Fruit fly (Drosophila melanogaster) whole organism, embryonic: ENCODE results near the gene Ero1L.

Source experiments
- Ada2b ChIP-seq: fragments of 200-800 bp; sonication (Bioruptor generic); IDR thresholded peaks from 2 replicates; pipeline ENCODE4 v1.3.6; 2022; ENCODE audit warnings: missing biosample characterization, missing genetic modification characterization
- Atf3 ChIP-seq: fragments of 200-800 bp; sonication (Bioruptor generic); optimal IDR thresholded peaks from 3 replicates; lab custom pipeline; 2016; ENCODE audit warnings: missing biosample characterization, missing genetic modification characterization
- Bteb2 ChIP-seq: fragments of 200-800 bp; sonication (Bioruptor generic); optimal IDR thresholded peaks from 2 replicates; lab custom pipeline; 2016; ENCODE audit warnings: missing biosample characterization, missing genetic modification characterization
- CG10267 ChIP-seq: fragments of 200-800 bp; sonication (Bioruptor generic); optimal IDR thresholded peaks from 2 replicates; lab custom pipeline; 2018; ENCODE audit warnings: missing biosample characterization, mild to moderate bottlenecking, missing genetic modification characterization, moderate library complexity
- CG10979 ChIP-seq: fragments of 200-800 bp; sonication (Bioruptor generic); optimal IDR thresholded peaks from 2 replicates; lab custom pipeline; 2018; ENCODE audit warnings: missing biosample characterization, mild to moderate bottlenecking, missing genetic modification characterization, moderate library complexity
- CG11398 ChIP-seq: fragments of 200-800 bp; sonication (Bioruptor generic); optimal IDR thresholded peaks from 2 replicates; lab custom pipeline; 2016; ENCODE audit warnings: missing biosample characterization, missing genetic modification characterization
- CG1602 ChIP-seq: fragments of 200-800 bp; sonication (Bioruptor generic); optimal IDR thresholded peaks from 3 replicates; lab custom pipeline; 2016; ENCODE audit warnings: missing biosample characterization, missing genetic modification characterization
- CG16779 ChIP-seq: fragments of 200-800 bp; sonication (Bioruptor generic); IDR thresholded peaks from 2 replicates; pipeline ENCODE4 v1.3.6; 2022; ENCODE audit warnings: missing biosample characterization, missing genetic modification characterization
- CG17612 ChIP-seq: fragments of 200-800 bp; sonication (Bioruptor generic); IDR thresholded peaks from 2 replicates; pipeline ENCODE4 v1.3.6; 2022; ENCODE audit warnings: missing biosample characterization, missing genetic modification characterization
- CG17802 ChIP-seq: fragments of 200-800 bp; sonication (Bioruptor generic); optimal IDR thresholded peaks from 2 replicates; lab custom pipeline; 2018; ENCODE audit warnings: missing biosample characterization, mild to moderate bottlenecking, missing genetic modification characterization, moderate library complexity
- CG18619 ChIP-seq: fragments of 200-800 bp; sonication (Bioruptor generic); optimal IDR thresholded peaks from 3 replicates; lab custom pipeline; 2017; ENCODE audit warnings: missing biosample characterization, mild to moderate bottlenecking, missing genetic modification characterization
- CG2120 ChIP-seq: fragments of 200-800 bp; sonication (Bioruptor generic); optimal IDR thresholded peaks from 3 replicates; lab custom pipeline; 2016; ENCODE audit warnings: missing biosample characterization, missing genetic modification characterization
- CG2129 ChIP-seq: fragments of 200-800 bp; sonication (Bioruptor generic); IDR thresholded peaks from 2 replicates; pipeline ENCODE4 v1.3.6; 2022; ENCODE audit warnings: missing biosample characterization, missing genetic modification characterization; ENCODE audit not compliant: partially characterized antibody
- CG30431 ChIP-seq: fragments of 200-800 bp; sonication (Bioruptor generic); optimal IDR thresholded peaks from 2 replicates; lab custom pipeline; 2017; ENCODE audit warnings: missing biosample characterization, missing genetic modification characterization
- CG31388 ChIP-seq: fragments of 200-800 bp; sonication (Bioruptor generic); optimal IDR thresholded peaks from 2 replicates; lab custom pipeline; 2016; ENCODE audit warnings: missing biosample characterization, missing genetic modification characterization
- CG3726 ChIP-seq: fragments of 200-800 bp; sonication (Bioruptor generic); IDR thresholded peaks from 3 replicates; pipeline ENCODE4, ENCODE4 v1.3.6; 2022; ENCODE audit warnings: missing biosample characterization, missing genetic modification characterization
- CG4328 ChIP-seq: fragments of 200-800 bp; sonication (Bioruptor generic); optimal IDR thresholded peaks from 3 replicates; lab custom pipeline; 2017; ENCODE audit warnings: missing biosample characterization, missing genetic modification reagents, missing genetic modification characterization
- CG4360 ChIP-seq: fragments of 200-800 bp; sonication (Bioruptor generic); IDR thresholded peaks from 2 replicates; pipeline ENCODE4 v1.3.6; 2022; ENCODE audit warnings: missing biosample characterization, missing genetic modification characterization
- CG4404 ChIP-seq: fragments of 200-800 bp; sonication (Bioruptor generic); IDR thresholded peaks from 2 replicates; pipeline ENCODE4 v1.3.6; 2022; ENCODE audit warnings: missing biosample characterization, missing genetic modification characterization
- CG6272 ChIP-seq: fragments of 200-800 bp; sonication (Bioruptor generic); IDR thresholded peaks from 2 replicates; pipeline ENCODE4 v1.3.6; 2022; ENCODE audit warnings: missing biosample characterization, missing genetic modification characterization
- CG6654 ChIP-seq: fragments of 200-800 bp; sonication (Bioruptor generic); optimal IDR thresholded peaks from 2 replicates; lab custom pipeline; 2017; ENCODE audit warnings: missing biosample characterization, mild to moderate bottlenecking, missing genetic modification characterization
- CG6791 ChIP-seq: fragments of 200-800 bp; sonication (Bioruptor generic); IDR thresholded peaks from 3 replicates; pipeline ENCODE4 v1.3.6; 2022; ENCODE audit warnings: missing biosample characterization, missing genetic modification characterization; ENCODE audit not compliant: partially characterized antibody
- CG6854 ChIP-seq: fragments of 200-800 bp; sonication (Bioruptor generic); optimal IDR thresholded peaks from 3 replicates; lab custom pipeline; 2017; ENCODE audit warnings: missing biosample characterization, mild to moderate bottlenecking, missing genetic modification characterization
- CG7745 ChIP-seq: fragments of 200-800 bp; sonication (Bioruptor generic); optimal IDR thresholded peaks from 2 replicates; lab custom pipeline; 2018; ENCODE audit warnings: missing biosample characterization, mild to moderate bottlenecking, missing genetic modification characterization, moderate library complexity
- CG7963 ChIP-seq: fragments of 200-800 bp; sonication (Bioruptor generic); IDR thresholded peaks from 3 replicates; pipeline ENCODE4 v1.3.6; 2022; ENCODE audit warnings: missing biosample characterization, missing genetic modification characterization; ENCODE audit not compliant: partially characterized antibody
- E2f2 ChIP-seq: fragments of 200-800 bp; sonication (Bioruptor generic); IDR thresholded peaks from 2 replicates; pipeline ENCODE4 v1.3.6; 2022; ENCODE audit warnings: missing biosample characterization, missing genetic modification characterization
- Elba2 ChIP-seq: fragments of 200-800 bp; sonication (Bioruptor generic); optimal IDR thresholded peaks from 3 replicates; lab custom pipeline; 2016; ENCODE audit warnings: missing biosample characterization, missing genetic modification characterization
- HLH4C ChIP-seq: fragments of 200-800 bp; sonication (Bioruptor generic); IDR thresholded peaks from 3 replicates; pipeline ENCODE4 v1.3.6; 2022; ENCODE audit warnings: missing biosample characterization, missing genetic modification characterization; ENCODE audit not compliant: partially characterized antibody
- Hr51 ChIP-seq, 2 experiments: fragments of 200-800 bp; sonication (Bioruptor generic); optimal IDR thresholded peaks; 2 replicates in 1 of 2; 3 replicates in 1 of 2; lab custom pipeline; 2016 to 2018; ENCODE audit warnings: missing biosample characterization in 2 of 2, missing genetic modification characterization in 2 of 2, mild to moderate bottlenecking in 1 of 2, moderate library complexity in 1 of 2
- Jarid2 ChIP-seq: fragments of 200-800 bp; sonication (Bioruptor generic); optimal IDR thresholded peaks from 3 replicates; lab custom pipeline; 2017; ENCODE audit warnings: mild to moderate bottlenecking, missing biosample characterization, missing genetic modification reagents, missing genetic modification characterization
- Side ChIP-seq: fragments of 200-800 bp; sonication (Bioruptor generic); optimal IDR thresholded peaks from 2 replicates; lab custom pipeline; 2016; ENCODE audit warnings: missing biosample characterization, missing genetic modification characterization
- Six4 ChIP-seq: fragments of 200-800 bp; sonication (Bioruptor generic); optimal IDR thresholded peaks from 2 replicates; lab custom pipeline; 2016; ENCODE audit warnings: missing biosample characterization, missing genetic modification characterization
- Usf ChIP-seq: fragments of 200-800 bp; sonication (Bioruptor generic); optimal IDR thresholded peaks from 2 replicates; lab custom pipeline; 2017; ENCODE audit warnings: missing genotype, missing biosample characterization, missing genetic modification characterization
- Xrp1 ChIP-seq: fragments of 200-800 bp; sonication (Bioruptor generic); IDR thresholded peaks from 2 replicates; pipeline ENCODE4 v1.3.6; 2022; ENCODE audit warnings: missing biosample characterization, missing genetic modification characterization
- amos ChIP-seq: fragments of 200-800 bp; sonication (Bioruptor generic); IDR thresholded peaks from 2 replicates; pipeline ENCODE4 v1.3.6; 2022; ENCODE audit warnings: missing biosample characterization, missing genetic modification characterization; ENCODE audit not compliant: partially characterized antibody
- chinmo ChIP-seq: fragments of 200-800 bp; sonication (Bioruptor generic); IDR thresholded peaks from 4 replicates; pipeline ENCODE4 v1.3.6; 2022; ENCODE audit warnings: missing biosample characterization, missing genetic modification characterization; ENCODE audit not compliant: partially characterized antibody
- en ChIP-seq: fragments of 200-800 bp; sonication (Bioruptor generic); optimal IDR thresholded peaks from 2 replicates; lab custom pipeline; 2016; ENCODE audit warnings: missing biosample characterization, missing genetic modification characterization
- gfzf ChIP-seq: fragments of 200-800 bp; sonication (Bioruptor generic); optimal IDR thresholded peaks from 2 replicates; lab custom pipeline; 2016; ENCODE audit warnings: missing biosample characterization, mild to moderate bottlenecking, missing genetic modification characterization, moderate library complexity
- grau ChIP-seq: fragments of 200-800 bp; optimal IDR thresholded peaks from 3 replicates; lab custom pipeline; 2019; ENCODE audit warnings: missing biosample characterization, mild to moderate bottlenecking, missing genetic modification characterization, moderate library complexity
- ham ChIP-seq: fragments of 200-800 bp; sonication (Bioruptor generic); IDR thresholded peaks from 2 replicates; pipeline ENCODE4 v1.3.6; 2022; ENCODE audit warnings: missing biosample characterization, missing genetic modification characterization
- lov ChIP-seq, 2 experiments: fragments of 200-800 bp in 1 of 2; fragments of >200 bp in 1 of 2; sonication (Bioruptor generic) in 1 of 2; IDR thresholded peaks in 1 of 2; optimal IDR thresholded peaks in 1 of 2; 2 replicates in 1 of 2; 3 replicates in 1 of 2; pipeline versions ENCODE4 v1.3.6 to Lab custom; 2017 to 2022; ENCODE audit warnings: missing biosample characterization in 1 of 2, missing genetic modification characterization in 1 of 2
- peb ChIP-seq: fragments of 200-800 bp; sonication (Bioruptor generic); IDR thresholded peaks from 2 replicates; pipeline ENCODE4 v1.3.6; 2022; ENCODE audit warnings: missing biosample characterization, missing genetic modification characterization
- ro ChIP-seq: fragments of 200-800 bp; sonication (Bioruptor generic); IDR thresholded peaks from 2 replicates; pipeline ENCODE4 v1.3.6; 2022; ENCODE audit warnings: missing biosample characterization, missing genetic modification characterization
- sisA ChIP-seq: fragments of 200-800 bp; sonication (Bioruptor generic); IDR thresholded peaks from 2 replicates; pipeline ENCODE4 v1.3.6; 2022; ENCODE audit warnings: missing biosample characterization, missing genetic modification characterization
- so ChIP-seq: fragments of 200-800 bp; sonication (Bioruptor generic); IDR thresholded peaks from 3 replicates; pipeline ENCODE4 v1.3.6; 2022; ENCODE audit warnings: missing biosample characterization, missing genetic modification characterization
- sqz ChIP-seq: fragments of 200-800 bp; sonication (Bioruptor generic); optimal IDR thresholded peaks from 3 replicates; lab custom pipeline; 2018; ENCODE audit warnings: missing biosample characterization, mild to moderate bottlenecking, missing genetic modification characterization
- tll ChIP-seq, 2 experiments: fragments of 200-800 bp in 1 of 2; fragments of >200 bp in 1 of 2; sonication (Bioruptor generic) in 1 of 2; optimal IDR thresholded peaks; 2 replicates each; lab custom pipeline; 2017 to 2019; ENCODE audit warnings: missing biosample characterization in 2 of 2, missing genetic modification characterization in 2 of 2, mild to moderate bottlenecking in 1 of 2, moderate library complexity in 1 of 2
- trem ChIP-seq: fragments of 200-800 bp; optimal IDR thresholded peaks from 3 replicates; lab custom pipeline; 2019; ENCODE audit warnings: missing biosample characterization, mild to moderate bottlenecking, missing genetic modification characterization, moderate library complexity

Ero1L gene

DNA sequence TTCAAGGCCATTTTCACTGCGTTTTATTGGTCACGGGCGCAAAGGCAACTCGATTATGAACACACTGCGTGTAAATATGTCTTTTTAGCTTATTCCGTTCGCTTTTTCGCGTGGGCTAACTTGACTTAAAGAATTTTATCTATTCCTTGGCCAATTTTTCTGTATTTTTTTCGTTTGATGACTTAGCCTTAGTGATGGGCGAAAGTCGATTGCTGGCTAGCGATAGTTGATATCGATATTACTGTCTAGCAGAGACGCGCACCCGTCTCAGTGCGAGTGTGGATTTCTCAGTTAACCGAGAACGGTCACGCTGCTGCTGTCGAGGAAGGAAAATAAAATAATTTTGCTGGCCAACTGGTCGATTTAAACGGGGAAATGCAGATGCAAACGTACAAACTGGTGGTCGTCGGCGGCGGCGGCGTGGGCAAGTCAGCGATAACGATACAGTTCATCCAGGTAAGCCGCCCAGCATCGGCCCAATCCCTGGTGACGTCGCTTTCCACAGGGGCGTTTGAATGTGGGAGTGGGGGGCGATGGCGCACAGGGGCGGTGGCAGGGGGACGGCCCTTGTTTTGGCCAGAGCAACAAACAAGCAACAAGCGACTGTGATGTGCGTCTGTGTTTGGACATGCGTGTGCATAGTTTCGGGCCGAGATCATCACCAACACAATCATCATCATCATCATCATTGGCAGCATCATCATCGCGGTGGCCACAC is 31.2 kb upstream of the Ero1L start, which contains the start of the genes Rop and Ras64B (continued):
- TF ChIP-seq CG10267 (tag; lab: Kevin White, UChicago), result peak; percentile 67
- no peak for TF ChIP-seq ro
- TF ChIP-seq CG4360 (GFP tag; lab: Robert Waterston, UW), result no peak
- no peak for TF ChIP-seq Xrp1
- peak; percentile 77 for TF ChIP-seq CG7963 (GFP tag; lab: Robert Waterston, UW)
- peak in 1 of 2 experiments; percentile 39 for TF ChIP-seq Hr51 (GFP tag; optimal IDR thresholded peaks at IDR 0.05; lab: Kevin White, UChicago)
- TF ChIP-seq CG2120 (GFP tag; lab: Kevin White, UChicago), result peak; percentile 47
- no peak for TF ChIP-seq Side (GFP tag; lab: Kevin White, UChicago)
- no peak for TF ChIP-seq CG1602 (GFP tag; lab: Kevin White, UChicago)
- TF ChIP-seq CG4328 (GFP tag; lab: Kevin White, UChicago), result no peak
- TF ChIP-seq Jarid2 (GFP tag; lab: Kevin White, UChicago), result peak; percentile 62
- TF ChIP-seq E2f2 (GFP tag; lab: Robert Waterston, UW), result peak; percentile 58
- TF ChIP-seq CG10979, result no peak
- TF ChIP-seq Six4, result no peak
- peak; percentile 74 for TF ChIP-seq trem (tag; lab: Kevin White, UChicago)
- TF ChIP-seq CG31388 (GFP tag; lab: Kevin White, UChicago), result no peak
- no peak for TF ChIP-seq lov (optimal IDR thresholded peaks at IDR 0.05; lab: Kevin White, UChicago)
- no peak for TF ChIP-seq lov (GFP tag; IDR thresholded peaks at IDR 0.05; lab: Robert Waterston, UW)
- TF ChIP-seq CG6791 (GFP tag; lab: Robert Waterston, UW), result peak; percentile 85
- no peak for TF ChIP-seq CG17612 (GFP tag; lab: Robert Waterston, UW)
- no peak for TF ChIP-seq CG6854 (GFP tag; lab: Kevin White, UChicago)
- no peak for TF ChIP-seq Elba2
- TF ChIP-seq CG6654 (GFP tag; lab: Kevin White, UChicago), result no peak
- no peak for TF ChIP-seq CG17802 (tag; lab: Kevin White, UChicago)
- peak; percentile 68 for TF ChIP-seq HLH4C (GFP tag; lab: Robert Waterston, UW)
- TF ChIP-seq CG4404 (GFP tag; lab: Robert Waterston, UW), result no peak
- TF ChIP-seq Bteb2 (GFP tag; lab: Kevin White, UChicago), result peak; percentile 44
- TF ChIP-seq CG3726 (GFP tag; lab: Robert Waterston, UW), result no peak
- TF ChIP-seq CG11398, result peak; percentile 14
- no peak for TF ChIP-seq peb (GFP tag; lab: Robert Waterston, UW)
- peak; percentile 38 for TF ChIP-seq grau
- no peak for TF ChIP-seq ham
- no peak for TF ChIP-seq CG7745 (tag; lab: Kevin White, UChicago)
- no peak for TF ChIP-seq en (GFP tag; lab: Kevin White, UChicago)
- peak; percentile 36; the same call in 1 of the 3 replicates for TF ChIP-seq so (GFP tag; lab: Robert Waterston, UW)
- 0 out of 2 replicates have a peak, but pooled peaks have one; percentile 12 for TF ChIP-seq CG6272
- no peak for TF ChIP-seq Usf (GFP tag; lab: Kevin White, UChicago)
- peak; percentile 45; the same call in 1 of the 2 replicates for TF ChIP-seq CG2129 (GFP tag; lab: Robert Waterston, UW)
- TF ChIP-seq CG30431 (GFP tag; lab: Kevin White, UChicago), result no peak
- TF ChIP-seq CG16779, result no peak
- peak; percentile 97 for TF ChIP-seq gfzf (GFP tag; lab: Kevin White, UChicago)
- peak in 1 of 2 experiments; percentile 56 for TF ChIP-seq tll (GFP tag; optimal IDR thresholded peaks at IDR 0.05; lab: Kevin White, UChicago)
- no peak for TF ChIP-seq sisA
- 0 out of 4 replicates have a peak, but pooled peaks have one; percentile 63 for TF ChIP-seq chinmo
- TF ChIP-seq sqz, result peak; percentile 94
- TF ChIP-seq Atf3 (GFP tag; lab: Kevin White, UChicago), result peak; percentile 32
- no peak for TF ChIP-seq CG18619 (GFP tag; lab: Kevin White, UChicago)
- TF ChIP-seq amos, result peak; percentile 94
- TF ChIP-seq Ada2b (GFP tag; lab: Robert Waterston, UW), result no peak
